Fruit fly (Drosophila melanogaster): Measurements from ENCODE around the gene CG13284.
A peak's percentile ranks its signal among the peaks of the same experiment; 100 is the strongest.

DNA sequence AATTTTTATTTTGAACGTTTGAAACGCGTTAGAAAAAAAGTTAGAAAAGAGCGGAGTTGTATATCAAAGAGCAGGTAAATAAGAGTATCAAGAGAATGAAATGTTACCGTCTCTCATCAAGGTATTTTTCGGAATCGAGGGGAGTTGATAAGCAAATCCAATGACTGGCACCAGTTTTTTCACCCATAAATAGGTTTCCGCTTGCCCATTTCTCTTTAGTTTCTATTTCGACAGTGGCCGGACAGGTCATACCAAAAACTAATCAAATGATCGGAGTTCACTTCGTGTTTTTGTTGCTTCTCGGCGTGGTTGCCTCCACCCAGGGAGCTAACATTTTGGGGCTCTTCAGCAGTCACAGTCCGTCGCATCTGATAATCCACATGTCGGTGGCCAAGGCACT is 54.5 kb downstream of the CG13284 start, which contains the start of gene Ugt37C2:
- no peak for TF ChIP-seq CG15073 (GFP tag; optimal IDR thresholded peaks at IDR 0.05)
- no peak for TF ChIP-seq emc (GFP tag; optimal IDR thresholded peaks at IDR 0.05)
- TF ChIP-seq CG10209 (GFP tag; optimal IDR thresholded peaks at IDR 0.05) = no peak
- TF ChIP-seq CG7271 (tag; optimal IDR thresholded peaks at IDR 0.05) = no peak
- TF ChIP-seq GATAe (GFP tag; conservative IDR thresholded peaks at IDR 0.05) = no peak
- no peak for TF ChIP-seq CG13894 (tag; optimal IDR thresholded peaks at IDR 0.05)
- no peak for TF ChIP-seq Ssrp (tag; optimal IDR thresholded peaks at IDR 0.05)
- TF ChIP-seq CG8924 (tag; optimal IDR thresholded peaks at IDR 0.05) = no peak
- TF ChIP-seq ash1 (GFP tag; optimal IDR thresholded peaks at IDR 0.05) = no peak
- no peak for TF ChIP-seq CG8290 (GFP tag; optimal IDR thresholded peaks at IDR 0.05)
- peak in 1 of 2 experiments; percentile 12 for TF ChIP-seq CG8290 (tag; optimal IDR thresholded peaks at IDR 0.05)
- TF ChIP-seq CTCF (GFP tag; optimal IDR thresholded peaks at IDR 0.05) = no peak
- no peak for TF ChIP-seq bowl (GFP tag; IDR thresholded peaks at IDR 0.05)
